Fruit fly (Drosophila melanogaster): Measurements from ENCODE around the gene Ras64B.

Ras64B gene

DNA sequence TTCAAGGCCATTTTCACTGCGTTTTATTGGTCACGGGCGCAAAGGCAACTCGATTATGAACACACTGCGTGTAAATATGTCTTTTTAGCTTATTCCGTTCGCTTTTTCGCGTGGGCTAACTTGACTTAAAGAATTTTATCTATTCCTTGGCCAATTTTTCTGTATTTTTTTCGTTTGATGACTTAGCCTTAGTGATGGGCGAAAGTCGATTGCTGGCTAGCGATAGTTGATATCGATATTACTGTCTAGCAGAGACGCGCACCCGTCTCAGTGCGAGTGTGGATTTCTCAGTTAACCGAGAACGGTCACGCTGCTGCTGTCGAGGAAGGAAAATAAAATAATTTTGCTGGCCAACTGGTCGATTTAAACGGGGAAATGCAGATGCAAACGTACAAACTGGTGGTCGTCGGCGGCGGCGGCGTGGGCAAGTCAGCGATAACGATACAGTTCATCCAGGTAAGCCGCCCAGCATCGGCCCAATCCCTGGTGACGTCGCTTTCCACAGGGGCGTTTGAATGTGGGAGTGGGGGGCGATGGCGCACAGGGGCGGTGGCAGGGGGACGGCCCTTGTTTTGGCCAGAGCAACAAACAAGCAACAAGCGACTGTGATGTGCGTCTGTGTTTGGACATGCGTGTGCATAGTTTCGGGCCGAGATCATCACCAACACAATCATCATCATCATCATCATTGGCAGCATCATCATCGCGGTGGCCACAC is at the start of gene Ras64B, which contains the start of gene Rop:
Gene Ras64B, plus strand, starts transcription at position 273 of the 718 bp plus-strand sequence.
Gene Rop, minus strand, starts transcription at position 193 of the 718 bp plus-strand sequence.
- TF ChIP-seq Crg-1 (GFP tag; optimal IDR thresholded peaks at IDR 0.05), result no peak
- TF ChIP-seq CG14711 (tag; optimal IDR thresholded peaks at IDR 0.05), result peak; percentile 12
- TF ChIP-seq CG7101 (tag; optimal IDR thresholded peaks at IDR 0.05), result peak; percentile 21
- TF ChIP-seq bab1 (GFP tag; optimal IDR thresholded peaks at IDR 0.05), result peak; percentile 75
- TF ChIP-seq CG33017 (tag; optimal IDR thresholded peaks at IDR 0.05), result peak; percentile 24
- peak; percentile 54 for TF ChIP-seq CG1620 (GFP tag; optimal IDR thresholded peaks at IDR 0.05)
- peak; percentile 35 for TF ChIP-seq CG11617 (GFP tag; optimal IDR thresholded peaks at IDR 0.05)
- peak; percentile 36 for TF ChIP-seq Mnt (GFP tag; optimal IDR thresholded peaks at IDR 0.05)
- no peak for TF ChIP-seq CG12768 (GFP tag; optimal IDR thresholded peaks at IDR 0.05)

DNA sequence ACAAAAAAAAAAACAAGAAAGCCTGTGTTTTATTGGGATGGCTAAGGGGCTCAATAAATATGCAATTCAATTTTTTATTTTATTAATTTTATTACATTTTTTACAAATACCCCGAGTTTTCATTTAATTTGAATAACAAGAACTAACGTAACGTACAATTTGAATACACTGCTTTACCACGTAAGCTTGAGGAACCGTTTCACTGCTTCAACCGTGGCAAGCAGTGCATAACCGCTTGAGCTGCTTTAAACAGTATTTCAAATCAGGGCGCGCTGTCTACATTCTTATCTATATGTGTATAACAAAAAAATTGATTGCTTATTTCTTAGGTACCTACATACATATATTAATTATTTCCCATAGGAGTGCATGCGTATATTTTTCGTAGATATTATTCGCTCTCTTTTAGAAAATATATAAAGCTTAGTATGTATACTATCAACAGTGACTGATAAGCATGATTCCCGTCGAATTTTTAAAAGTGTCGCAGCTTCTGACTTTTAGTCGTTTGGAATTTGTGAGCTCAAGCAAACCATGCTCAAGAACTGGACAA is 46.1 kb upstream of the Ras64B start, which contains the start of gene CG14990:
Gene CG14990, plus strand, starts transcription at position 503 of the 553 bp plus-strand sequence.
- TF ChIP-seq CG7045 (GFP tag; optimal IDR thresholded peaks at IDR 0.05) (no peak), Mnt (GFP tag; optimal IDR thresholded peaks at IDR 0.05) (no peak), kay (GFP tag; ENCODE audit: borderline replicate concordance) (peak; percentile 60)

DNA sequence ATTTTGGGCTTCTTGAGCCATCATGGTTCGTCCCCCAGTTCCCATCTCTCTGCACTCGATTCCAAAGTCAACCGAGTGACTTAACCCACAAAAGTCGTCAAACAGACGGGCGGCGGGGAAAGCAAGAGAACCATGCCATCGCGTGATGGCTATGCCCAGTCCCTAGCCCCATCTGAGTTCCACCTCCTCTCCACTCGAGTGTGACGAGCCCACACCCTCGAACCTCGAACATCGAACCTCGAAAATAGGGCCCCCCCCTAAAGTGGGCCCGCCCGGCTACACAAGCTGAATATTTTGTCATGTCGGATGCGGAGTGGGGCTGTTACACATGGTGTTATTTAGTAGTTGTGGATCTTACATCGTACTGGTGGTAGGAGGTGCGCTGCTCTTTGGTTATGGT is 42.3 kb upstream of the Ras64B start:
- TF ChIP-seq Hr96 (GFP tag; optimal IDR thresholded peaks at IDR 0.05) (no peak), CG5204 (GFP tag; optimal IDR thresholded peaks at IDR 0.05) (no peak), kay (GFP tag; ENCODE audit: borderline replicate concordance) (no peak)

DNA sequence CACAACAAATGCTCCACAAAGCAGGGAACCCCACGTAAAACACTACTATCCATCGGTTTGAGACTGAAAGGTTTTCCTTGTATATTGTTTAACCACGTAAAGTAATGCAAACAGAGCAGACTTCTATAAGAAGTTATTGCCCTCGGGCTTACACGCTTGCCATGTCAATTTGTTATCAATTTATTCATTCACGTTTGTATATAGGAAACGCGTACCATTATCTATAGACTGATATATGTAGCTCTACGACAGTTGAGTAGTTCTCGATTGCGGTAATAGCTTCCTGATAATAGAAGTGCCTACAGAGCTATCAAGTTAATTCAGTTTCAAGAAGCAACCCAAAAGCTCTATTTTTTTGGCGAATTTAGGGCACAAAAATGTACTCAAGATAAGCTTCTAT is 39.7 kb upstream of the Ras64B start:
- no peak for TF ChIP-seq Mnt (GFP tag; optimal IDR thresholded peaks at IDR 0.05)
- TF ChIP-seq cic (GFP tag; optimal IDR thresholded peaks at IDR 0.05), result peak; percentile 92
- TF ChIP-seq CG33017 (tag; optimal IDR thresholded peaks at IDR 0.05), result no peak
- TF ChIP-seq Hr96 (GFP tag; optimal IDR thresholded peaks at IDR 0.05), result no peak

DNA sequence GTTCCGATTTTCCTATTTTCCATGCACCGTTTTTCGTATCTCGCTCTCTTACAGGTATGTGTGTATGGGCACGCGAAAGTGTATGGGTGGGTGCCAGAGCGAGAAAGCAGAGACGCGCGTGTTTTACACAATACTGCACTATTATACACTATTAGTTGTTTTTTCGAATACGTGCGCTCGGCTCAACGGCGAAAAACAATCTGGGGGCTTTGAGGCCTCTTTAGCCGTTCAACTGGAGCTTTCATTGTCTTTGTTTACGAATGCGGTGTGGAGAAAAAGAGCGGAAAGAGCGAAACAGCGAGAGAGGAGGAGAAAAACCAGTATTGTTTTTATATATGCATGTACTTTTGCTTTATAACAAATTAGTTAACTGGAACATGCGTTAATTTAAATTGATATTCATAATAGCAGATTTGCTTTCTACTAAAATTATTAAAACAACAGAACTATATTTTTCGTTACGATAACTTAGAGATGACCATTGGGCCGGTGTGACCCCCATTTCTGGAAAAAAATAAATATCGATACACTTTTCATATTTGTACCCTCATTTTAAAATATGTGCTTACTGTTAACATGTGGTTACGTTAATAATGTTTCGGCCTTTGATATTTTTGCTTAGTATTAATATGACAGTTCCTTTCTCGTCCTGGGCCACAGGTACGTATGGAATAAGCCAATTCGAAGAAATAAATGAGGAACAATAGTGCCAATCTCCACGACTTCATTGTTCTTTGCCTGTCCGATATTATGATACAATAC is 36.2 kb upstream of the Ras64B start, which contains the start of gene CG14995:
Gene CG14995, minus strand, starts transcription at position 761 of the 762 bp plus-strand sequence.
- peak; percentile 39 for TF ChIP-seq CG33017 (tag; optimal IDR thresholded peaks at IDR 0.05)
- peak; percentile 98 for TF ChIP-seq cic (GFP tag; optimal IDR thresholded peaks at IDR 0.05)
- TF ChIP-seq Crg-1 (GFP tag; optimal IDR thresholded peaks at IDR 0.05), result no peak
- peak; percentile 33 for TF ChIP-seq CG14711 (tag; optimal IDR thresholded peaks at IDR 0.05)
- peak; percentile 39 for TF ChIP-seq CG7101 (tag; optimal IDR thresholded peaks at IDR 0.05)
- TF ChIP-seq CG12768 (GFP tag; optimal IDR thresholded peaks at IDR 0.05), result peak; percentile 33
- TF ChIP-seq CG1620 (GFP tag; optimal IDR thresholded peaks at IDR 0.05), result no peak
- TF ChIP-seq Mnt (GFP tag; optimal IDR thresholded peaks at IDR 0.05), result peak; percentile 94
- peak; percentile 25 for TF ChIP-seq toe (GFP tag; optimal IDR thresholded peaks at IDR 0.05)
- TF ChIP-seq CG5204 (GFP tag; optimal IDR thresholded peaks at IDR 0.05), result no peak
- TF ChIP-seq kay (GFP tag; ENCODE audit: borderline replicate concordance), result peak; percentile 93
- peak; percentile 11 for TF ChIP-seq Hr96 (GFP tag; optimal IDR thresholded peaks at IDR 0.05)
- no peak for TF ChIP-seq cnc (optimal IDR thresholded peaks at IDR 0.05)
- TF ChIP-seq tj (GFP tag; optimal IDR thresholded peaks at IDR 0.05), result peak; percentile 41
- TF ChIP-seq ovo (GFP tag; optimal IDR thresholded peaks at IDR 0.05), result peak; percentile 38
- peak; percentile 67 for TF ChIP-seq bab1 (GFP tag; optimal IDR thresholded peaks at IDR 0.05)
- peak; percentile 25 for TF ChIP-seq Clk (GFP tag; optimal IDR thresholded peaks at IDR 0.05)
- no peak for TF ChIP-seq CG11617 (GFP tag; optimal IDR thresholded peaks at IDR 0.05)
- TF ChIP-seq pad (GFP tag; optimal IDR thresholded peaks at IDR 0.05), result peak; percentile 36
- no peak for TF ChIP-seq CG7045 (GFP tag; optimal IDR thresholded peaks at IDR 0.05)

DNA sequence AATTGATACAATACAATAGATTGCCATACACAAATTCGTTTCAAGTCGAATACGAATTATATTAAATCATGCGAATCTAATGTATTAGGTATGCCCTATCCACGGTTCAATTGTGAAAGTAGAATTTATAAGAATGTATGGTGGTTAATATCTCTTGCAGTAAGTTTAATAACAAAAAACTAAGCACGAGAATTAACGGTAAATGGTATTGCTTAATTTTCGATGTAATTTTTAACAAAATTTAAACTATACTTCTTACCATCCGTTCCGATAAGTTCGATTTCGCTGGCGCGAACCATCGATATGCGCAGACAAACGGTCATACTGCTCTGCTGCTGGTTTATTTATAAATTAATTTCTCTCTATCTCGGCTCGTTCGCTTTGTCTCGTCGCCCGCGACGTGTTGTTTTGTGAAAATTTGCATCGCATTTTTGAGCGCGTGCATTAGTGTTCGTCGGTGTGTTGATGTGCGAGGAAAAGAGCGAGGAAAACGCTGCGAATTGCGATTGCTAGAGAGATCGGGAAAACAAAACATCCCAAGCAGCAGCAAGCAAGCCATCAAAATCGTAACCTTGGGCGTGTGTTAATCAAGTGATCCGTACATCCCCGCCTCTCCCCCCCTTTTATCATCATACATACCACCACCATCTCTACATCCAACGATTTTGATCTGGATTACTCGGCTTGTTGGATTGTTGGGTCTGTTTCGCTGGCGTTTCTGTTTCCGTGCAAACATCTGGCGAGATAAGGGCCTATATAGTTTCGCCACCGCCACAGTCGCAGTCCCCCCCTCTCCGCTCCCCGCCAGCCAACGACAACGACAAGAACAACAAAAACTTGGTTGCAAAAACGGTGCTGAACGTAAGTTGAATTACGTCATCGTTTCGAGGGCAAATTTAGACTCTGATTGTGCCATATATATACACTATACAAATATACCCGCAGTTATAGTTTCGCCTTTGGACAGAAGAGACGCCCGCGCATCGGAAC is 35.3 kb upstream of the Ras64B start, which contains the start of gene Fit1:
Gene Fit1, plus strand, starts transcription at position 307 of the 990 bp plus-strand sequence.
- peak; percentile 69 for TF ChIP-seq kay (GFP tag; ENCODE audit: borderline replicate concordance)
- no peak for TF ChIP-seq CG14711 (tag; optimal IDR thresholded peaks at IDR 0.05)
- TF ChIP-seq CG5204 (GFP tag; optimal IDR thresholded peaks at IDR 0.05), result no peak
- TF ChIP-seq bab1 (GFP tag; optimal IDR thresholded peaks at IDR 0.05), result no peak
- TF ChIP-seq pad (GFP tag; optimal IDR thresholded peaks at IDR 0.05), result peak; percentile 37
- no peak for TF ChIP-seq toe (GFP tag; optimal IDR thresholded peaks at IDR 0.05)
- TF ChIP-seq Hr96 (GFP tag; optimal IDR thresholded peaks at IDR 0.05), result peak; percentile 22
- TF ChIP-seq CG11617 (GFP tag; optimal IDR thresholded peaks at IDR 0.05), result peak; percentile 60
- peak; percentile 95 for TF ChIP-seq cic (GFP tag; optimal IDR thresholded peaks at IDR 0.05)
- peak; percentile 51 for TF ChIP-seq ovo (GFP tag; optimal IDR thresholded peaks at IDR 0.05)
- no peak for TF ChIP-seq Clk (GFP tag; optimal IDR thresholded peaks at IDR 0.05)
- peak; percentile 47 for TF ChIP-seq Crg-1 (GFP tag; optimal IDR thresholded peaks at IDR 0.05)
- peak; percentile 21 for TF ChIP-seq CG7045 (GFP tag; optimal IDR thresholded peaks at IDR 0.05)
- TF ChIP-seq tj (GFP tag; optimal IDR thresholded peaks at IDR 0.05), result peak; percentile 43
- no peak for TF ChIP-seq CG33017 (tag; optimal IDR thresholded peaks at IDR 0.05)
- peak; percentile 85 for TF ChIP-seq CG12768 (GFP tag; optimal IDR thresholded peaks at IDR 0.05)
- TF ChIP-seq Mnt (GFP tag; optimal IDR thresholded peaks at IDR 0.05), result peak; percentile 76

Data from whole organism, adult.